Fruit fly (Drosophila melanogaster) whole organism, embryonic: Measurements from ENCODE around the gene Ppt1.

Experiments
- BEAF-32 ChIP-seq: fragments of 200-800 bp; sonication (Bioruptor generic); optimal IDR thresholded peaks from 3 replicates; lab custom pipeline; 2017; ENCODE audit warnings: missing biosample characterization, missing genetic modification characterization, mild to moderate bottlenecking, moderate library complexity, missing genetic modification reagents
- CG10959 ChIP-seq: fragments of 200-800 bp; sonication (Bioruptor generic); IDR thresholded peaks from 2 replicates; pipeline ENCODE4 v1.3.6; 2022; ENCODE audit warnings: missing biosample characterization, missing genetic modification characterization
- CG10979 ChIP-seq: fragments of 200-800 bp; sonication (Bioruptor generic); optimal IDR thresholded peaks from 2 replicates; lab custom pipeline; 2018; ENCODE audit warnings: missing biosample characterization, mild to moderate bottlenecking, missing genetic modification characterization, moderate library complexity
- CG11695 ChIP-seq: fragments of 200-800 bp; sonication (Bioruptor generic); IDR thresholded peaks from 3 replicates; pipeline ENCODE4 v1.3.6; 2022; ENCODE audit warnings: missing biosample characterization, missing genetic modification characterization
- CG13624 ChIP-seq: fragments of 200-800 bp; sonication (Bioruptor generic); optimal IDR thresholded peaks from 2 replicates; lab custom pipeline; 2016; ENCODE audit warnings: missing biosample characterization, missing genetic modification characterization
- CG13775 ChIP-seq: fragments of 200-800 bp; sonication (Bioruptor generic); optimal IDR thresholded peaks from 3 replicates; lab custom pipeline; 2017; ENCODE audit warnings: missing biosample characterization, mild to moderate bottlenecking, missing genetic modification characterization
- CG14441 ChIP-seq: fragments of 200-800 bp; sonication (Bioruptor generic); IDR thresholded peaks from 2 replicates; pipeline ENCODE4 v1.3.6; 2022; ENCODE audit warnings: missing biosample characterization, missing genetic modification characterization
- CG14860 ChIP-seq: fragments of 200-800 bp; sonication (Bioruptor generic); IDR thresholded peaks from 3 replicates; pipeline ENCODE4 v1.3.6; 2022; ENCODE audit warnings: missing biosample characterization, missing genetic modification characterization; ENCODE audit not compliant: partially characterized antibody
- CG15073 ChIP-seq: fragments of 200-800 bp; sonication (Bioruptor generic); optimal IDR thresholded peaks from 2 replicates; lab custom pipeline; 2016; ENCODE audit warnings: missing biosample characterization, missing genetic modification characterization
- CG1647 ChIP-seq: fragments of 200-800 bp; sonication (Bioruptor generic); optimal IDR thresholded peaks from 3 replicates; lab custom pipeline; 2016; ENCODE audit warnings: missing biosample characterization, missing genetic modification characterization
- CG17328 ChIP-seq: fragments of 200-800 bp; sonication (Bioruptor generic); IDR thresholded peaks from 2 replicates; pipeline ENCODE4 v1.3.6; 2022; ENCODE audit warnings: missing biosample characterization, missing genetic modification characterization
- CG17361 ChIP-seq: fragments of 200-800 bp; sonication (Bioruptor generic); IDR thresholded peaks from 3 replicates; pipeline ENCODE4 v1.3.6; 2022; ENCODE audit warnings: missing biosample characterization, missing genetic modification characterization
- CG31365 ChIP-seq: fragments of 200-800 bp; sonication (Bioruptor generic); optimal IDR thresholded peaks from 2 replicates; lab custom pipeline; 2018; ENCODE audit warnings: missing biosample characterization, mild to moderate bottlenecking, missing genetic modification characterization
- CG32772 ChIP-seq: fragments of 200-800 bp; sonication (Bioruptor generic); IDR thresholded peaks from 2 replicates; pipeline ENCODE4 v1.3.6; 2022; ENCODE audit warnings: missing biosample characterization, missing genetic modification characterization
- CG34376 ChIP-seq: fragments of 200-800 bp; sonication (Bioruptor generic); optimal IDR thresholded peaks from 2 replicates; lab custom pipeline; 2018; ENCODE audit warnings: missing biosample characterization, mild to moderate bottlenecking, missing genetic modification characterization
- CG3847 ChIP-seq: fragments of 200-800 bp; sonication (Bioruptor generic); IDR thresholded peaks from 2 replicates; pipeline ENCODE4 v1.3.6; 2022; ENCODE audit warnings: missing biosample characterization, missing genetic modification characterization
- CG6272 ChIP-seq: fragments of 200-800 bp; sonication (Bioruptor generic); IDR thresholded peaks from 2 replicates; pipeline ENCODE4 v1.3.6; 2022; ENCODE audit warnings: missing biosample characterization, missing genetic modification characterization
- CG6689 ChIP-seq: fragments of 200-800 bp; sonication (Bioruptor generic); IDR thresholded peaks from 2 replicates; pipeline ENCODE4 v1.3.6; 2022; ENCODE audit warnings: missing biosample characterization, missing genetic modification characterization
- CG6765 ChIP-seq: fragments of 200-800 bp; sonication (Bioruptor generic); optimal IDR thresholded peaks from 3 replicates; lab custom pipeline; 2017; ENCODE audit warnings: missing biosample characterization, mild to moderate bottlenecking, missing genetic modification characterization
- CG7786 ChIP-seq: fragments of 200-800 bp; sonication (Bioruptor generic); optimal IDR thresholded peaks from 2 replicates; lab custom pipeline; 2016; ENCODE audit warnings: missing biosample characterization, missing genetic modification characterization
- CG8290 ChIP-seq, 3 experiments: fragments of 200-800 bp; sonication (Bioruptor generic); optimal IDR thresholded peaks; 2 replicates each; lab custom pipeline; 2016 to 2019; ENCODE audit warnings: missing biosample characterization in 3 of 3, missing genetic modification characterization in 3 of 3, mild to moderate bottlenecking in 2 of 3, moderate library complexity in 1 of 3
- CG9876 ChIP-seq: fragments of 200-800 bp; sonication (Bioruptor generic); optimal IDR thresholded peaks from 2 replicates; lab custom pipeline; 2016; ENCODE audit warnings: missing biosample characterization, missing genetic modification characterization
- Camta ChIP-seq: fragments of 200-800 bp; sonication (Bioruptor generic); optimal IDR thresholded peaks from 2 replicates; lab custom pipeline; 2016; ENCODE audit warnings: missing biosample characterization, missing genetic modification characterization
- D ChIP-seq, 2 experiments: fragments of 200-800 bp in 1 of 2; fragments of >200 bp in 1 of 2; sonication (Bioruptor generic) in 1 of 2; optimal IDR thresholded peaks; 2 replicates in 1 of 2; 3 replicates in 1 of 2; lab custom pipeline; 2017; ENCODE audit warnings: mild to moderate bottlenecking in 1 of 2, missing biosample characterization in 1 of 2, missing genetic modification characterization in 1 of 2, missing genetic modification reagents in 1 of 2
- H15 ChIP-seq: fragments of 200-800 bp; sonication (Bioruptor generic); IDR thresholded peaks from 3 replicates; pipeline ENCODE4 v1.3.6; 2022; ENCODE audit warnings: missing biosample characterization, missing genetic modification characterization
- Hr78 ChIP-seq, 2 experiments: fragments of 200-800 bp in 1 of 2; fragments of >200 bp in 1 of 2; sonication (Bioruptor generic) in 1 of 2; optimal IDR thresholded peaks; 2 replicates each; lab custom pipeline; 2017 to 2019; ENCODE audit warnings: missing biosample characterization in 2 of 2, missing genetic modification characterization in 2 of 2, mild to moderate bottlenecking in 1 of 2, moderate library complexity in 1 of 2
- Lpt ChIP-seq: fragments of >200 bp; optimal IDR thresholded peaks from 2 replicates; lab custom pipeline; 2018; ENCODE audit warnings: missing biosample characterization, missing genetic modification characterization
- MBD-R2 ChIP-seq: fragments of 200-800 bp; sonication (Bioruptor generic); IDR thresholded peaks from 2 replicates; pipeline ENCODE4 v1.3.6; 2022; ENCODE audit warnings: missing biosample characterization, missing genetic modification characterization
- Max ChIP-seq: fragments of 200-800 bp; sonication (Bioruptor generic); optimal IDR thresholded peaks from 2 replicates; lab custom pipeline; 2016; ENCODE audit warnings: missing biosample characterization, mild to moderate bottlenecking, missing genetic modification characterization
- Oli ChIP-seq: fragments of 200-800 bp; sonication (Bioruptor generic); optimal IDR thresholded peaks from 2 replicates; lab custom pipeline; 2018; ENCODE audit warnings: missing biosample characterization, mild to moderate bottlenecking, missing genetic modification characterization, moderate library complexity
- Side ChIP-seq: fragments of 200-800 bp; sonication (Bioruptor generic); optimal IDR thresholded peaks from 2 replicates; lab custom pipeline; 2016; ENCODE audit warnings: missing biosample characterization, missing genetic modification characterization
- Sry-δ ChIP-seq: fragments of 200-800 bp; sonication (Bioruptor generic); optimal IDR thresholded peaks from 2 replicates; lab custom pipeline; 2016; ENCODE audit warnings: missing biosample characterization, missing genetic modification characterization
- Ssrp ChIP-seq: fragments of 200-800 bp; sonication (Bioruptor generic); optimal IDR thresholded peaks from 2 replicates; lab custom pipeline; 2018; ENCODE audit warnings: missing biosample characterization, mild to moderate bottlenecking, missing genetic modification characterization, moderate library complexity
- TFAM ChIP-seq: fragments of 200-800 bp; sonication (Bioruptor generic); optimal IDR thresholded peaks from 2 replicates; lab custom pipeline; 2017; ENCODE audit warnings: missing biosample characterization, missing genetic modification characterization, inconsistent platforms
- ap ChIP-seq: fragments of 200-800 bp; sonication (Bioruptor generic); IDR thresholded peaks from 2 replicates; pipeline ENCODE4 v1.3.6; 2022; ENCODE audit warnings: missing biosample characterization, missing genetic modification characterization
- bigmax ChIP-seq: fragments of 200-800 bp; sonication (Bioruptor generic); optimal IDR thresholded peaks from 2 replicates; lab custom pipeline; 2018; ENCODE audit warnings: missing biosample characterization, mild to moderate bottlenecking, missing genetic modification characterization
- chm ChIP-seq: fragments of 200-800 bp; sonication (Bioruptor generic); IDR thresholded peaks from 2 replicates; pipeline ENCODE4 v1.3.6; 2022; ENCODE audit warnings: missing biosample characterization, missing genetic modification characterization
- danr ChIP-seq: fragments of 200-800 bp; sonication (Bioruptor generic); IDR thresholded peaks from 2 replicates; pipeline ENCODE4 v1.3.6; 2022; ENCODE audit warnings: missing biosample characterization, missing genetic modification characterization
- ind ChIP-seq: fragments of 200-800 bp; sonication (Bioruptor generic); optimal IDR thresholded peaks from 3 replicates; lab custom pipeline; 2016; ENCODE audit warnings: missing biosample characterization, missing genetic modification characterization
- ken ChIP-seq: fragments of 200-800 bp; sonication (Bioruptor generic); IDR thresholded peaks from 3 replicates; pipeline ENCODE4 v1.3.6; 2022; ENCODE audit warnings: missing biosample characterization, missing genetic modification characterization
- kni ChIP-seq: fragments of 200-800 bp; sonication (Bioruptor generic); optimal IDR thresholded peaks from 3 replicates; lab custom pipeline; 2017; ENCODE audit warnings: mild to moderate bottlenecking, missing biosample characterization, missing genetic modification reagents, missing genetic modification characterization
- mam ChIP-seq: fragments of 200-800 bp; sonication (Bioruptor generic); optimal IDR thresholded peaks from 3 replicates; lab custom pipeline; 2016; ENCODE audit warnings: missing biosample characterization, missing genetic modification characterization
- odd ChIP-seq: fragments of 200-800 bp; sonication (Bioruptor generic); optimal IDR thresholded peaks from 2 replicates; lab custom pipeline; 2017; ENCODE audit warnings: missing biosample characterization, mild to moderate bottlenecking, missing genetic modification characterization
- pita ChIP-seq: fragments of 200-800 bp; sonication (Bioruptor generic); optimal IDR thresholded peaks from 2 replicates; lab custom pipeline; 2017; ENCODE audit warnings: missing biosample characterization, mild to moderate bottlenecking, missing genetic modification characterization
- repo ChIP-seq: fragments of 200-800 bp; sonication (Bioruptor generic); optimal IDR thresholded peaks from 2 replicates; lab custom pipeline; 2016; ENCODE audit warnings: missing biosample characterization, missing genetic modification characterization
- run ChIP-seq: fragments of 200-800 bp; sonication (Bioruptor generic); optimal IDR thresholded peaks from 3 replicates; lab custom pipeline; 2018; ENCODE audit warnings: missing biosample characterization, mild to moderate bottlenecking, missing genetic modification characterization
- sens-2 ChIP-seq: fragments of 200-800 bp; sonication (Bioruptor generic); IDR thresholded peaks from 2 replicates; pipeline ENCODE4 v1.3.6; 2022; ENCODE audit warnings: missing biosample characterization, missing genetic modification characterization
- sna ChIP-seq: fragments of 200-800 bp; sonication (Bioruptor generic); IDR thresholded peaks from 2 replicates; pipeline ENCODE4 v1.3.6; 2022; ENCODE audit warnings: missing biosample characterization, missing genetic modification characterization; ENCODE audit not compliant: partially characterized antibody
- sqz ChIP-seq: fragments of 200-800 bp; sonication (Bioruptor generic); optimal IDR thresholded peaks from 3 replicates; lab custom pipeline; 2018; ENCODE audit warnings: missing biosample characterization, mild to moderate bottlenecking, missing genetic modification characterization

Ppt1 gene

DNA sequence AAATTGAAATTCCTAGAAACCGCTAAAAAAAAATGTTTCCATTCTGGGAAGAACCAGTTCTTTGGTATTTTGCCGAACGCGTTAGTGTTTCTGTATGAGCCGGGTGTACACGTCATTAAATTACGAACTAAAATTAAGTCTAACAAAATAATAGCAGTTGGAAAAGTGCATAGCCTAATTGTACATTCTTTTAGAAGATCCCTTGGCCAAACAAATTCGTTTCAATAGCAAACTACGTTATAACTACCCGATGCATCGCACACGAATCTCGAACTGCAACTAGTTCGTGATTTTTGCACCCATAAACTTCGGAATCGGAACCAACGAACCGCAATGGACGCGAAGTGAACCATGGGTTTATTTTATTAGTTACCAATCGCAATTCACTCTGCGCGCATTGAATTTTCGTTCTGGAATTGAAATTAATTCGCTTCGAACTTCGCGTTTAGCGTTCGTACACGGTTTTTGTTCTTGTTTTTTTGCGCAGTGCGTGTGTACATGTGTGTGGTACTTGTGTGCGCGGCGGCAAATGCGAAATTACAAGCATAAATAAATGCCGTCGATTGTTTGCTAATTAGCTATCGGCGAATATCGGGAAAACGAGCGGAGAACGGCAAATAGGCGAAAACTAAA is 8.7 kb downstream of the Ppt1 start, which contains the start of gene CAH3 (continued):
- TF ChIP-seq CG14860 (GFP tag; lab: Robert Waterston, UW) (no peak), Sry-δ (GFP tag; lab: Kevin White, UChicago) (peak; percentile 66), CG6272 (GFP tag; lab: Robert Waterston, UW) (peak; percentile 74), D (optimal IDR thresholded peaks at IDR 0.05; lab: Kevin White, UChicago) (no peak), D (GFP tag; optimal IDR thresholded peaks at IDR 0.05; lab: Kevin White, UChicago) (peak; percentile 91), CG11695 (GFP tag; lab: Robert Waterston, UW) (peak; percentile 93), Camta (peak; percentile 90), CG34376 (GFP tag; lab: Kevin White, UChicago) (peak; percentile 94), Lpt (GFP tag; lab: Kevin White, UChicago) (no peak), run (tag; lab: Kevin White, UChicago) (peak; percentile 76), CG14441 (GFP tag; lab: Robert Waterston, UW) (peak; percentile 92), Oli (tag; lab: Kevin White, UChicago) (peak; percentile 92), CG15073 (peak; percentile 50), bigmax (no peak), ken (peak; percentile 91), danr (GFP tag; lab: Robert Waterston, UW) (peak; percentile 83), CG6765 (GFP tag; lab: Kevin White, UChicago) (peak; percentile 90), CG31365 (tag; lab: Kevin White, UChicago) (peak; percentile 85), CG3847 (peak; percentile 93), sens-2 (peak; percentile 87), CG6689 (GFP tag; lab: Robert Waterston, UW) (peak; percentile 91), CG32772 (GFP tag; lab: Robert Waterston, UW) (peak; percentile 89), Hr78 (GFP tag; optimal IDR thresholded peaks at IDR 0.05; lab: Kevin White, UChicago) (peak in 1 of 2 experiments; percentile 66), CG8290 (GFP tag; optimal IDR thresholded peaks at IDR 0.05; lab: Kevin White, UChicago) (peak; percentile 85), CG8290 (tag; optimal IDR thresholded peaks at IDR 0.05; lab: Kevin White, UChicago) (peak; percentile 86 to 98), sna (0 out of 2 replicates have a peak, but pooled peaks have one; percentile 40), ind (GFP tag; lab: Kevin White, UChicago) (peak; percentile 92), CG7786 (GFP tag; lab: Kevin White, UChicago) (peak; percentile 95), odd (GFP tag; lab: Kevin White, UChicago) (peak; percentile 85), CG1647 (GFP tag; lab: Kevin White, UChicago) (peak; percentile 91), CG10979 (tag; lab: Kevin White, UChicago) (peak; percentile 95), sqz (GFP tag; lab: Kevin White, UChicago) (peak; percentile 89), pita (no peak), repo (peak; percentile 92), CG13775 (GFP tag; lab: Kevin White, UChicago) (peak; percentile 95), CG9876 (peak; percentile 90), chm (GFP tag; lab: Robert Waterston, UW) (peak; percentile 87), Ssrp (tag; lab: Kevin White, UChicago) (peak; percentile 93), TFAM (GFP tag; lab: Kevin White, UChicago) (peak; percentile 72), BEAF-32 (GFP tag; lab: Kevin White, UChicago) (peak; percentile 44), CG17361 (GFP tag; lab: Robert Waterston, UW) (peak; percentile 96), mam (GFP tag; lab: Kevin White, UChicago) (peak; percentile 93), ap (GFP tag; lab: Robert Waterston, UW) (peak; percentile 83), CG13624 (GFP tag; lab: Kevin White, UChicago) (peak; percentile 93), kni (GFP tag; lab: Kevin White, UChicago) (peak; percentile 89), H15 (GFP tag; lab: Robert Waterston, UW) (peak; percentile 88), Side (GFP tag; lab: Kevin White, UChicago) (peak; percentile 94), Max (GFP tag; lab: Kevin White, UChicago) (peak; percentile 90), MBD-R2 (GFP tag; lab: Robert Waterston, UW) (peak; percentile 81), CG17328 (GFP tag; lab: Robert Waterston, UW) (peak; percentile 95), CG10959 (GFP tag; lab: Robert Waterston, UW) (peak; percentile 79)
